Worm (Caenorhabditis elegans): ENCODE data around the gene W02H3.1.

The W02H3.1 gene

DNA sequence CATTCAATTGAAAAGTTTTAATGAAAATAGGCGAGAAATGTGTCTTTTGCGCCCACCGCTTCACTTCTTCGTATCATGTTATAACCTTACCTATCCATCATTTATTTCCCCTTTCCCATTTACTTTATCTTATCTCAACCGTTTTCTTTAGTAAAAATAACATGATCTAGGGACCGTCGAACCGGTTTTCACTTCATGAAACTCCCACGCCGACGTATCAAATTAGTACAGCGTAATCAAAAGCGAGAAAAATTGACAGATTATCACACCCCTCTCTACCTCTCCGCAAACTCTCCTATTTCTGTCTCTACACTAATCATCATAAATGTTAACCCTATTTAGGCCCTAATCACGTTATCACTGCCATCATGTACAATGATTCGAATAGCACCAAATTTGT is 31.7 kb upstream of the W02H3.1 start:
- TF ChIP-seq ceh-100 (GFP tag; IDR thresholded peaks at IDR 0.05) = no peak
- TF ChIP-seq egrh-3 (GFP tag; IDR thresholded peaks at IDR 0.05) = no peak
- no peak for TF ChIP-seq mel-28 (tag; optimal IDR thresholded peaks at IDR 0.05; ENCODE audit: borderline replicate concordance)
- TF ChIP-seq lsy-27 (tag; optimal IDR thresholded peaks at IDR 0.05; ENCODE audit: borderline replicate concordance, insufficient read depth) = no peak
- no peak for TF ChIP-seq dpff-1 (tag; optimal IDR thresholded peaks at IDR 0.05)
- TF ChIP-seq F52B5.7 (tag; optimal IDR thresholded peaks at IDR 0.05) = no peak
- no peak for TF ChIP-seq hrde-1 (tag; optimal IDR thresholded peaks at IDR 0.05; ENCODE audit: borderline replicate concordance)
- no peak for TF ChIP-seq hlh-12 (tag; optimal IDR thresholded peaks at IDR 0.05)

- no peak for TF ChIP-seq ceh-79 (tag; optimal IDR thresholded peaks at IDR 0.05)
- no peak for TF ChIP-seq egl-44 (GFP tag; IDR thresholded peaks at IDR 0.05)
- TF ChIP-seq attf-5 (GFP tag; optimal IDR thresholded peaks at IDR 0.05) = no peak
- TF ChIP-seq T26A5.8 (tag; optimal IDR thresholded peaks at IDR 0.05) = no peak
- TF ChIP-seq madf-8 (GFP tag; conservative IDR thresholded peaks at IDR 0.05) = no peak
- no peak for TF ChIP-seq F37B4.10 (GFP tag; IDR thresholded peaks at IDR 0.05)
Observed at ce11 chrX:11134750-11135394, 29.6 kb upstream of the W02H3.1 start.

DNA sequence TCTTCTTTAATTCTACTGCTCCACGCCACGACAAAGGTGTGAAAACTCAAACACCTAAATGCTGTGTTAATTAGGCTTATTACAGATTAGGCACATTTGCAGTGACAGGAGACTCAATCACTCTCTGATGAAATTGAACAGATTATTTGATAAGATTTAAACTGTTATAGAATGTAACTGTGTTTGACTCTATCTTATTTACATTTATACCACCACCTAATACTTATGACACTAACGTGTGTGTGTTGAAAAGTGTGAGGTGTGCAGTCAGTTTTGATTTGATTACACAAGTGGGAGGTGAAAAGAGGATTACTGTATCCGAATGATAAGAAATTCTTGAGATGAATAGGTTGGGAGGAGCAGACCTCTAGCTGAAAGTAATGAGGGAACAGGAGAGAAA is 27.0 kb upstream of the W02H3.1 start:
- TF ChIP-seq nhr-80 (tag; optimal IDR thresholded peaks at IDR 0.05) (peak; percentile 27), rcor-1 (GFP tag; IDR thresholded peaks at IDR 0.05) (no peak)

ce11 chrX:11126259-11126658 is 21.0 kb upstream of the W02H3.1 start:
- TF ChIP-seq lin-35 (GFP tag; optimal IDR thresholded peaks at IDR 0.05) = no peak
- TF ChIP-seq sptf-2 (GFP tag; optimal IDR thresholded peaks at IDR 0.05) = no peak
- TF ChIP-seq cebp-1 (GFP tag; IDR thresholded peaks at IDR 0.05) = no peak
- no peak for TF ChIP-seq cebp-1 (tag; optimal IDR thresholded peaks at IDR 0.05)
- TF ChIP-seq ztf-6 (GFP tag; IDR thresholded peaks at IDR 0.05) = no peak
- no peak for TF ChIP-seq atf-7 (tag; optimal IDR thresholded peaks at IDR 0.05)
- no peak for TF ChIP-seq bed-1 (GFP tag; IDR thresholded peaks at IDR 0.05)
- TF ChIP-seq efl-1 (GFP tag; optimal IDR thresholded peaks at IDR 0.05) = no peak
- TF ChIP-seq unc-130 (GFP tag; optimal IDR thresholded peaks at IDR 0.05) = no peak
- TF ChIP-seq attf-3 (GFP tag; conservative IDR thresholded peaks at IDR 0.05) = no peak
- no peak for TF ChIP-seq madf-10 (tag; optimal IDR thresholded peaks at IDR 0.05)
- no peak for TF ChIP-seq rec-8 (tag; optimal IDR thresholded peaks at IDR 0.05)
- TF ChIP-seq lsy-27 (tag; optimal IDR thresholded peaks at IDR 0.05; ENCODE audit: borderline replicate concordance, insufficient read depth) = no peak
- no peak for TF ChIP-seq nfya-1 (tag; optimal IDR thresholded peaks at IDR 0.05; ENCODE audit: borderline replicate concordance, insufficient read depth)
- TF ChIP-seq chd-7 (tag; optimal IDR thresholded peaks at IDR 0.05) = no peak
- TF ChIP-seq ceh-100 (GFP tag; IDR thresholded peaks at IDR 0.05) = no peak
- no peak for TF ChIP-seq Y95B8A.8 (GFP tag; IDR thresholded peaks at IDR 0.05)
- no peak for TF ChIP-seq athp-1 (tag; optimal IDR thresholded peaks at IDR 0.05)

ce11 chrX:11125520-11125919 is 20.3 kb upstream of the W02H3.1 start, which contains the start of gene alr-1:
TSS of gene alr-1 (minus strand) at chrX:11125620.
- no peak for TF ChIP-seq ztf-25 (GFP tag; IDR thresholded peaks at IDR 0.05)
- no peak for TF ChIP-seq snpc-1.3 (tag; optimal IDR thresholded peaks at IDR 0.05; ENCODE audit: insufficient read depth)
- no peak for TF ChIP-seq lag-1 (GFP tag; IDR thresholded peaks at IDR 0.05)
- no peak for TF ChIP-seq ztf-3 (GFP tag; optimal IDR thresholded peaks at IDR 0.05)
- no peak for TF ChIP-seq ceh-100 (GFP tag; IDR thresholded peaks at IDR 0.05)
- TF ChIP-seq let-526 (GFP tag; IDR thresholded peaks at IDR 0.05) = no peak
- no peak for TF ChIP-seq madf-10 (tag; optimal IDR thresholded peaks at IDR 0.05)
- TF ChIP-seq lin-35 (GFP tag; optimal IDR thresholded peaks at IDR 0.05) = no peak
- TF ChIP-seq F33H1.4 (GFP tag; IDR thresholded peaks at IDR 0.05) = no peak
- TF ChIP-seq B0019.2 (GFP tag; conservative IDR thresholded peaks at IDR 0.05) = no peak
- TF ChIP-seq B0035.1 (tag; optimal IDR thresholded peaks at IDR 0.05) = no peak
- no peak for TF ChIP-seq Y53F4B.3 (GFP tag; IDR thresholded peaks at IDR 0.05)
- TF ChIP-seq Y53G8AR.9 (GFP tag; conservative IDR thresholded peaks at IDR 0.05) = no peak
- TF ChIP-seq ZK185.1 (tag; optimal IDR thresholded peaks at IDR 0.05; ENCODE audit: poor library complexity, severe bottlenecking) = no peak

Data from whole organism, young adult.